Worm (Caenorhabditis elegans): Measurements from ENCODE around the gene K07E3.4.

Gene K07E3.4

DNA sequence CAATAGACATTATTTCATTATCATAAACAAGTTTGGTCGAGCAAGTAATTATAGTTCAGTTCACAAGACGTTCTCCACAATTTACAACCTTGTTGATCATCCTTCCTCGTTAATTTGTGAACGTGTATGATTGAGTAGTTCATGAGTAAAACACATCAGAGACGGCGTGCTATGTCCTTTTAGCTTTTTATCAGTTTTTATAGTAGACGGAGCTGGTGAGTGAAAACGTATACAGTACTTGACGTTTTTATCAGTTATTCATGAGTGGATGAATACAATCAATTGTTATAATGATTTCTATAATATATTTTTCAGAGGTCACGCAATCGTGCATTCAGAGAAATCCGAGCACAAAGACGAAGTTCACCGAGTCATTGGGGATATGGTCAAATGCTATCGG, 4.9 kb downstream of the K07E3.4 start (continued):
- no peak for TF ChIP-seq mxl-2 (GFP tag; conservative IDR thresholded peaks at IDR 0.05)
- no peak for TF ChIP-seq cey-2 (tag; optimal IDR thresholded peaks at IDR 0.05; ENCODE audit: borderline replicate concordance, insufficient read depth)
- no peak for TF ChIP-seq ZK546.5 (tag; optimal IDR thresholded peaks at IDR 0.05)
- no peak for TF ChIP-seq fos-1 (tag; optimal IDR thresholded peaks at IDR 0.05)
- TF ChIP-seq aha-1 (tag): peak; percentile 71
- no peak for TF ChIP-seq ceh-44 (GFP tag; IDR thresholded peaks at IDR 0.05)
- TF ChIP-seq attf-4 (tag; optimal IDR thresholded peaks at IDR 0.05): no peak
- no peak for TF ChIP-seq vab-7 (GFP tag; IDR thresholded peaks at IDR 0.05)
- TF ChIP-seq Y48G9A.11 (GFP tag; IDR thresholded peaks at IDR 0.05): no peak
- TF ChIP-seq unc-39 (tag; optimal IDR thresholded peaks at IDR 0.05): no peak
- no peak for TF ChIP-seq snpc-4 (tag; optimal IDR thresholded peaks at IDR 0.05)
- no peak for TF ChIP-seq nhr-77 (tag; optimal IDR thresholded peaks at IDR 0.05)
- TF ChIP-seq nhr-102 (tag; optimal IDR thresholded peaks at IDR 0.05): no peak
- peak in 1 of 2 experiments; percentile 7 for TF ChIP-seq unc-62 (GFP tag; optimal IDR thresholded peaks at IDR 0.05 in 1 of 2)
- no peak for TF ChIP-seq unc-62 (tag; optimal IDR thresholded peaks at IDR 0.05)
- TF ChIP-seq daf-12 (tag; optimal IDR thresholded peaks at IDR 0.05): no peak
- no peak for TF ChIP-seq T20F7.1 (GFP tag; optimal IDR thresholded peaks at IDR 0.05)
- TF ChIP-seq dmd-6 (GFP tag; IDR thresholded peaks at IDR 0.05): 0 out of 2 replicates have a peak, but pooled peaks have one; percentile 21
- TF ChIP-seq D1046.2 (GFP tag; IDR thresholded peaks at IDR 0.05): no peak
- peak in 1 of 2 experiments; percentile 37 for TF ChIP-seq hif-1 (tag; optimal IDR thresholded peaks at IDR 0.05)
- no peak for TF ChIP-seq arid-1 (GFP tag; conservative IDR thresholded peaks at IDR 0.05)
- TF ChIP-seq nhr-111 (GFP tag; optimal IDR thresholded peaks at IDR 0.05): no peak
- TF ChIP-seq tag-97 (GFP tag; IDR thresholded peaks at IDR 0.05): no peak
- peak; percentile 55 for TF ChIP-seq dve-1 (tag; optimal IDR thresholded peaks at IDR 0.05; ENCODE audit: insufficient read depth)
- no peak for TF ChIP-seq fkh-10 (GFP tag; optimal IDR thresholded peaks at IDR 0.05)
- no peak for TF ChIP-seq zip-11 (GFP tag; IDR thresholded peaks at IDR 0.05)
- no peak for TF ChIP-seq madf-9 (GFP tag; conservative IDR thresholded peaks at IDR 0.05)

DNA sequence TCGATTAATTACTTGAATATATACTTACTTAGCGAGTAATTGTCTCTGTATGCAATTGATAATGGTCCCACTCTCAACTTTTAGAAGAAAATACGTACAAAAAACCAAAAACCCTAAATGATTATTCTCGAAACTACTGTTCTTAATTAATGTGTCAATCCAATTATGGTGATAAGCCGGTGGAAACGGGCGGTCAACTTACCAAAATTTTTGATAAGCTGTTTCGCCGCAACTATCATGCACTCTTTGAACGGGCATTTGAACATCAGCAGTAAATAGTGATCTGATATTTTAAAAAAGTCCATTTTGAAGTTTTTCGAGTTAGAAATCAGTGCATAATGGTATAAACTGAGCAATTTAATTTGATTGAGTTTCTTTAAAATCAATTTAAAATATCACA, 5.4 kb downstream of the K07E3.4 start:
- TF ChIP-seq tra-1 (GFP tag; IDR thresholded peaks at IDR 0.05) (no peak), ces-1 (GFP tag; optimal IDR thresholded peaks at IDR 0.05) (no peak), pqm-1 (tag; optimal IDR thresholded peaks at IDR 0.05) (peak; percentile 24), lin-1 (GFP tag; IDR thresholded peaks at IDR 0.05) (no peak), unc-130 (GFP tag; optimal IDR thresholded peaks at IDR 0.05) (no peak), spr-1 (tag; optimal IDR thresholded peaks at IDR 0.05) (no peak), ceh-28 (tag; optimal IDR thresholded peaks at IDR 0.05) (no peak), lir-3 (tag; optimal IDR thresholded peaks at IDR 0.05) (no peak), attf-4 (tag; optimal IDR thresholded peaks at IDR 0.05) (no peak), daf-12 (tag; optimal IDR thresholded peaks at IDR 0.05) (no peak), aha-1 (tag) (peak; percentile 1), lim-7 (GFP tag; IDR thresholded peaks at IDR 0.05) (no peak), mxl-3 (GFP tag; optimal IDR thresholded peaks at IDR 0.05) (no peak), dve-1 (tag; optimal IDR thresholded peaks at IDR 0.05; ENCODE audit: insufficient read depth) (peak; percentile 13), fos-1 (tag; optimal IDR thresholded peaks at IDR 0.05) (no peak), nhr-77 (tag; optimal IDR thresholded peaks at IDR 0.05) (no peak), dmd-6 (GFP tag; IDR thresholded peaks at IDR 0.05) (peak; percentile 29; the same call in 1 of the 2 replicates), ztf-7 (tag; optimal IDR thresholded peaks at IDR 0.05) (no peak), nhr-28 (tag; optimal IDR thresholded peaks at IDR 0.05) (peak; percentile 54), hmg-1.1 (GFP tag; IDR thresholded peaks at IDR 0.05) (no peak), zip-2 (tag; optimal IDR thresholded peaks at IDR 0.05) (no peak)

Data from whole organism, L4 larva.